Fruit fly (Drosophila melanogaster): Measurements from ENCODE around the gene Mbs.

The Mbs gene

dm6 chr3L:16019144-16020006 is 32.4 kb upstream of the Mbs start:
- TF ChIP-seq noc (tag; optimal IDR thresholded peaks at IDR 0.05), result no peak

dm6 chr3L:16021064-16021683 is 30.6 kb upstream of the Mbs start:
- no peak for TF ChIP-seq noc (tag; optimal IDR thresholded peaks at IDR 0.05)

dm6 chr3L:16023020-16023648 is 28.6 kb upstream of the Mbs start, which contains the start of gene Notum:
Gene Notum, plus strand, starts transcription at chr3L:16023480.
- no peak for TF ChIP-seq noc (tag; optimal IDR thresholded peaks at IDR 0.05)

DNA sequence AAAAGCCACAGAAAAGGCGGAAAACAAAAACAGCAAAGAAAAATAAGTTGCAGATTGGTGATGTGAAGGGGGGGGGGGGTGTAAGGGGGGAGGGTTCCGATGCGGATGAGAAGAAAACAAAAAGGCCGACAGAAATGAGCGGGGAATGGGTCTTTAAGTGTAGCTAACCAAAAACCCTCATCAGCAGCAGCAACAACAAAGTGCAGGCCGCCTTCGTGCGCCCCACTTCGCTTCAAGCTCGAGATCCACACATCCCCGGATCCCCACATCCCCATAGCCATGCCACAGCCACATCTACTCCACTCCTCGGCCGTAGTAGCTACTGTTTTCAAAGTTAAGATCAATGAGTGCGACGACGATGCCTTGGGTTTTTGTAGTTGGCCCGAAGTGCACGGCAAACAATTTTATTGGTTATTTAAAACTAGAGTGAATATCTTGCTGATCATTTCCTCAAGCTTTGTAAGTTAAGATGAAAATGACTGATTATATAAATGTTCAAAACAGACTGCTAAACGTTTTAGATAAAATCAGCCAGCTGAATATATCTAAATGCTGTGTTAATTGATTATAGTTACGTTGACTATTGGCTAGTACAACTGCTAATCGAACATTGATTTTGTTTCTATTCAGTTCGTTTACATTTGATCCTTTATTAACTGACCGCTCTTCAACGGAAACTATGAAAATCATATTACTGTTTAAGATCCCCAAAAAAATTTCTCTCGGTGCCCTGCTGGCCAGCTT is 27.3 kb upstream of the Mbs start:
- TF ChIP-seq noc (tag; optimal IDR thresholded peaks at IDR 0.05), result no peak

- no peak for TF ChIP-seq noc (tag; optimal IDR thresholded peaks at IDR 0.05)
Measured at dm6 chr3L:16025020-16025680, 26.6 kb upstream of the Mbs start.

dm6 chr3L:16026065-16026789 is 25.5 kb upstream of the Mbs start:
- no peak for TF ChIP-seq noc (tag; optimal IDR thresholded peaks at IDR 0.05)

- no peak for TF ChIP-seq noc (tag; optimal IDR thresholded peaks at IDR 0.05)
Measured at dm6 chr3L:16027163-16027633, 24.6 kb upstream of the Mbs start.

- TF ChIP-seq noc (tag; optimal IDR thresholded peaks at IDR 0.05), result no peak
Measured at dm6 chr3L:16028924-16029323, 22.8 kb upstream of the Mbs start.

- TF ChIP-seq noc (tag; optimal IDR thresholded peaks at IDR 0.05), result no peak
Measured at dm6 chr3L:16033090-16033828, 18.5 kb upstream of the Mbs start, which contains the start of the genes CG42717 and CG42716. Gene CG42717, minus strand, starts transcription at chr3L:16033190. Gene CG42716, plus strand, starts transcription at chr3L:16033778.

dm6 chr3L:16034224-16034623 is 17.5 kb upstream of the Mbs start, which contains the start of gene CG42538:
Gene CG42538, plus strand, starts transcription at chr3L:16034524.
- no peak for TF ChIP-seq noc (tag; optimal IDR thresholded peaks at IDR 0.05)

DNA sequence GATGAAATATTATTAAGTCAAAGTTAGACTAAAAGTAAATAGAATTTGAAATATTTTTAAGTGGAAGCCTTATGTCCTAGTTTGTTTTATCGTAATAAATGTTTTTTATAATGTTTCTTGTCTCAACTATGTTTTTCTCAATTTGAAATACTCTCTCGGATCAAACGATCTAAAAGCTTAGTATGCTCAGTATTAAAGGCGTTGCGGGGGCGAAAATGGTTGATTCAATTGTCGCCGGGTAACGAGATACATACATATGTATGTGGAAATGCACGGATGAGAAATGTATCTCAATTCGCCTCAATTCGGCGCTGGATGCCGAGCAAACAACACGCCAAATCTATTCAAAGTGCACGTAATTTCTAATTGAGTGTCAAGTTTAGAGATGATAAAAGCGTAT is 16.6 kb upstream of the Mbs start, which contains the start of gene CG5895:
Gene CG5895 (plus strand): TSS at position 301 of the 400 bp plus-strand sequence.
- no peak for TF ChIP-seq noc (tag; optimal IDR thresholded peaks at IDR 0.05)

- TF ChIP-seq noc (tag; optimal IDR thresholded peaks at IDR 0.05), result no peak
Measured at dm6 chr3L:16037048-16037477, 14.7 kb upstream of the Mbs start.

- no peak for TF ChIP-seq noc (tag; optimal IDR thresholded peaks at IDR 0.05)
Measured at dm6 chr3L:16037690-16038332, 13.9 kb upstream of the Mbs start.
